Worm (Caenorhabditis elegans): Measurements from ENCODE around the gene F37C12.10.
A peak's percentile ranks its signal among the peaks of the same experiment; 100 is the strongest.

DNA sequence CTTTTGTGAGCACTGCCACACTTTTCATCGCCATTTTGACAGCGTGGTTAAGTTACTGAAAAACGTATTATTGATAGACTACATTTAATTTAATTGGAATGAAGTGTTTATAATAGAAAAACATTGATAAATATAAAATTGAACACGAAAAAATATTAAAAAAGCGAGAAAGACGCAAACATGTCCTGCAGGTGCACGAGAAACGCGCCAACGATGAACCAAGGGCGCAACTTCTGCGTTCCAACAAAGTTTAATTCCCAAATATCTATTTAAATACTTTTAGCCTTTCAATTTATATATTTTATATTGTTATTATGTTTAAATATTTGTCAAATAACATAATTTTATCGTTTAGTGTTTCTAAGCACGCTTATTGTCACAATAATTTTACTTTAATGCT, 46.0 kb upstream of the F37C12.10 start, which contains the start of gene ndus-8:
- TF ChIP-seq nhr-10 (tag; optimal IDR thresholded peaks at IDR 0.05) = no peak
- peak; percentile 74 for TF ChIP-seq snpc-4 (tag; optimal IDR thresholded peaks at IDR 0.05)
- TF ChIP-seq dmd-4 (tag; optimal IDR thresholded peaks at IDR 0.05) = no peak
- TF ChIP-seq sma-3 (GFP tag; optimal IDR thresholded peaks at IDR 0.05) = peak; percentile 58
- no peak for TF ChIP-seq R02D3.7 (tag; optimal IDR thresholded peaks at IDR 0.05)
- peak; percentile 32 for TF ChIP-seq nhr-6 (tag; optimal IDR thresholded peaks at IDR 0.05)
- TF ChIP-seq aly-2 (tag; optimal IDR thresholded peaks at IDR 0.05) = no peak
- no peak for TF ChIP-seq skn-1 (tag; optimal IDR thresholded peaks at IDR 0.05)
- no peak for TF ChIP-seq ZK546.5 (tag; optimal IDR thresholded peaks at IDR 0.05)
- peak; percentile 75 for TF ChIP-seq gmeb-1 (tag; optimal IDR thresholded peaks at IDR 0.05)
- no peak for TF ChIP-seq elt-1 (tag; optimal IDR thresholded peaks at IDR 0.05)
- no peak for TF ChIP-seq ztf-11 (tag; optimal IDR thresholded peaks at IDR 0.05)

Data from whole organism, L2 larva.